Fruit fly (Drosophila melanogaster) whole organism, wandering third instar larva: ENCODE results near the gene Adgf-B.
A peak's percentile ranks its signal among the peaks of the same experiment; 100 is the strongest.

Source experiments
- Abd-B ChIP-seq: fragments of >200 bp; optimal IDR thresholded peaks from 2 replicates; lab custom pipeline; 2017; ENCODE audit warnings: missing biosample characterization, missing genetic modification characterization
- CG32264 ChIP-seq: fragments of 200-800 bp; sonication (Bioruptor generic); optimal IDR thresholded peaks from 2 replicates; lab custom pipeline; 2016; ENCODE audit warnings: missing biosample characterization, missing genetic modification characterization
- CG9705 ChIP-seq: fragments of 200-800 bp; sonication (Bioruptor generic); optimal IDR thresholded peaks from 2 replicates; lab custom pipeline; 2018; ENCODE audit warnings: missing biosample characterization, mild to moderate bottlenecking, missing genetic modification characterization
- CrebA ChIP-seq: fragments of 200-800 bp; sonication (Bioruptor generic); optimal IDR thresholded peaks from 2 replicates; lab custom pipeline; 2016; ENCODE audit warnings: missing biosample characterization, mild to moderate bottlenecking, missing genetic modification characterization, borderline replicate concordance
- Dfd ChIP-seq: fragments of >200 bp; optimal IDR thresholded peaks from 2 replicates; lab custom pipeline; 2017; ENCODE audit warnings: missing biosample characterization, missing genetic modification characterization
- Dif ChIP-seq: fragments of 200-275, 200-300 bp; sonication (Bioruptor generic); optimal IDR thresholded peaks from 2 replicates; lab custom pipeline; 2018; ENCODE audit warnings: missing biosample characterization, missing genetic modification characterization; ENCODE audit not compliant: partially characterized antibody
- GATAd ChIP-seq: sonication (Bioruptor generic); optimal IDR thresholded peaks from 2 replicates; lab custom pipeline; 2016; ENCODE audit warnings: missing biosample characterization, missing genetic modification characterization
- Hnf4 ChIP-seq: fragments of 200-800 bp; sonication (Bioruptor generic); optimal IDR thresholded peaks from 2 replicates; lab custom pipeline; 2016; ENCODE audit warnings: missing biosample characterization, mild to moderate bottlenecking, missing genetic modification characterization
- Hr78 ChIP-seq: fragments of >200 bp; optimal IDR thresholded peaks from 2 replicates; lab custom pipeline; 2017; ENCODE audit warnings: missing biosample characterization, missing genetic modification characterization
- Hr83 ChIP-seq: fragments of 200-300 bp; sonication (Bioruptor generic); optimal IDR thresholded peaks from 2 replicates; lab custom pipeline; 2016; ENCODE audit warnings: missing biosample characterization, mild to moderate bottlenecking, missing genetic modification characterization, moderate library complexity; ENCODE audit not compliant: poor library complexity, severe bottlenecking
- Jra ChIP-seq: sonication (Bioruptor generic); optimal IDR thresholded peaks from 2 replicates; lab custom pipeline; 2016; ENCODE audit warnings: missing biosample characterization, missing genetic modification characterization
- Mio ChIP-seq: sonication (Bioruptor generic); optimal IDR thresholded peaks from 2 replicates; lab custom pipeline; 2016; ENCODE audit warnings: missing biosample characterization, missing genetic modification characterization
- Myc ChIP-seq: fragments of >200 bp; optimal IDR thresholded peaks from 2 replicates; lab custom pipeline; 2017
- N ChIP-seq: fragments of >200 bp; optimal IDR thresholded peaks from 2 replicates; lab custom pipeline; 2018; ENCODE audit warnings: missing biosample characterization, missing external identifiers, missing genetic modification characterization
- OdsH ChIP-seq: fragments of 200-800 bp; sonication (Bioruptor generic); optimal IDR thresholded peaks from 2 replicates; lab custom pipeline; 2016; ENCODE audit warnings: missing biosample characterization, mild to moderate bottlenecking, missing genetic modification characterization
- Rel ChIP-seq, 2 experiments: fragments of 200-800 bp; sonication (Bioruptor generic) in 1 of 2; optimal IDR thresholded peaks; 2 replicates in 1 of 2; 3 replicates in 1 of 2; lab custom pipeline; 2016 to 2019; ENCODE audit warnings: mild to moderate bottlenecking in 2 of 2, missing biosample characterization in 2 of 2, missing genetic modification characterization in 2 of 2, moderate library complexity in 1 of 2
- Sp1 ChIP-seq: fragments of 200-800 bp; sonication (Bioruptor generic); optimal IDR thresholded peaks from 3 replicates; lab custom pipeline; 2019; ENCODE audit warnings: missing biosample characterization, mild to moderate bottlenecking, missing genetic modification characterization, moderate library complexity
- Vsx2 ChIP-seq: fragments of 200-300, 225-300 bp; sonication (Bioruptor generic); optimal IDR thresholded peaks from 2 replicates; lab custom pipeline; 2018; ENCODE audit warnings: missing biosample characterization, missing genetic modification characterization; ENCODE audit not compliant: partially characterized antibody
- br ChIP-seq: fragments of 200-800 bp; sonication (Bioruptor generic); optimal IDR thresholded peaks from 2 replicates; lab custom pipeline; 2016; ENCODE audit warnings: missing biosample characterization, missing genetic modification characterization
- brk ChIP-seq: fragments of 200-800 bp; sonication (Bioruptor generic); optimal IDR thresholded peaks from 2 replicates; lab custom pipeline; 2016; ENCODE audit warnings: missing biosample characterization, mild to moderate bottlenecking, missing genetic modification characterization
- dl ChIP-seq, 2 experiments: fragments of 175-275, 200-275 bp in 1 of 2; fragments of 200-275 bp in 1 of 2; sonication (Bioruptor generic); optimal IDR thresholded peaks; lab custom pipeline; 2018; ENCODE audit warnings: mild to moderate bottlenecking in 2 of 2, missing biosample characterization in 2 of 2, missing genetic modification characterization in 2 of 2, moderate library complexity in 2 of 2; ENCODE audit not compliant: partially characterized antibody in 2 of 2, insufficient read depth in 1 of 2
- dsf ChIP-seq: sonication (Bioruptor generic); optimal IDR thresholded peaks from 2 replicates; lab custom pipeline; 2016; ENCODE audit warnings: missing biosample characterization, missing genetic modification characterization, borderline replicate concordance
- ey ChIP-seq: fragments of 200-800 bp; sonication (Bioruptor generic); optimal IDR thresholded peaks from 2 replicates; lab custom pipeline; 2016; ENCODE audit warnings: missing biosample characterization, missing genetic modification characterization
- foxo ChIP-seq, 2 experiments: fragments of 200-800 bp; sonication (Bioruptor generic); optimal IDR thresholded peaks; 2 replicates in 1 of 2; 3 replicates in 1 of 2; lab custom pipeline; 2016 to 2017; ENCODE audit warnings: missing biosample characterization in 2 of 2, missing genetic modification characterization in 2 of 2
- fru ChIP-seq: fragments of 200-800 bp; sonication (Bioruptor generic); optimal IDR thresholded peaks from 3 replicates; lab custom pipeline; 2016; ENCODE audit warnings: missing biosample characterization, mild to moderate bottlenecking, missing genetic modification characterization
- h ChIP-seq: fragments of 200-800 bp; sonication (Bioruptor generic); optimal IDR thresholded peaks from 3 replicates; lab custom pipeline; 2016; ENCODE audit warnings: missing biosample characterization, mild to moderate bottlenecking, missing genetic modification characterization
- jim ChIP-seq: fragments of 175-275, 200-325 bp; sonication (Bioruptor generic); optimal IDR thresholded peaks from 2 replicates; lab custom pipeline; 2016; ENCODE audit warnings: missing biosample characterization, mild to moderate bottlenecking, missing genetic modification characterization
- lola ChIP-seq: fragments of >200 bp; optimal IDR thresholded peaks from 2 replicates; lab custom pipeline; 2017; ENCODE audit warnings: missing biosample characterization, missing genetic modification characterization
- pan ChIP-seq: fragments of >200 bp; optimal IDR thresholded peaks from 2 replicates; lab custom pipeline; 2017
- psq ChIP-seq: fragments of 200-800 bp; sonication (Bioruptor generic); optimal IDR thresholded peaks from 3 replicates; lab custom pipeline; 2017; ENCODE audit warnings: missing biosample characterization, mild to moderate bottlenecking, missing genetic modification characterization, moderate library complexity
- rgr ChIP-seq: fragments of 200-800 bp; sonication (Bioruptor generic); optimal IDR thresholded peaks from 3 replicates; lab custom pipeline; 2016; ENCODE audit warnings: missing biosample characterization, mild to moderate bottlenecking, missing genetic modification characterization
- sage ChIP-seq: fragments of 200-800 bp; sonication (Bioruptor generic); optimal IDR thresholded peaks from 2 replicates; lab custom pipeline; 2016; ENCODE audit warnings: missing biosample characterization, mild to moderate bottlenecking, missing genetic modification characterization
- sv ChIP-seq: fragments of 200-800 bp; sonication (Bioruptor generic); optimal IDR thresholded peaks from 3 replicates; lab custom pipeline; 2016; ENCODE audit warnings: missing biosample characterization, missing genetic modification characterization
- tai ChIP-seq: sonication (Bioruptor generic); optimal IDR thresholded peaks from 2 replicates; lab custom pipeline; 2016; ENCODE audit warnings: missing biosample characterization, missing genetic modification characterization
- usp ChIP-seq: fragments of >200 bp; optimal IDR thresholded peaks from 2 replicates; lab custom pipeline; 2017; ENCODE audit warnings: missing biosample characterization, missing genetic modification characterization
- woc ChIP-seq: sonication (Bioruptor generic); optimal IDR thresholded peaks from 2 replicates; lab custom pipeline; 2016; ENCODE audit warnings: missing biosample characterization, mild to moderate bottlenecking, missing genetic modification characterization

Adgf-B gene

dm6 chr3L:17763987-17764386 lies 13.6 kb upstream of the Adgf-B start, which contains the start of the genes Adgf-A and Adgf-A2:
Adgf-A (minus strand) TSS chr3L:17764158.
Adgf-A2 (minus strand) TSS chr3L:17764158.
- TF ChIP-seq Mio (GFP tag; lab: Kevin White, UChicago) (no peak), woc (GFP tag; lab: Kevin White, UChicago) (no peak), Dif (no peak), br (no peak), Jra (GFP tag; lab: Kevin White, UChicago) (no peak), jim (no peak), sv (GFP tag; lab: Kevin White, UChicago) (no peak), CG9705 (no peak), Dfd (GFP tag; lab: Kevin White, UChicago) (no peak), sage (GFP tag; lab: Kevin White, UChicago) (no peak)

- TF ChIP-seq dl (GFP tag; optimal IDR thresholded peaks at IDR 0.05; lab: Kevin White, UChicago; ENCODE audit: insufficient read depth in 1 of 2, partially characterized antibody in 2 of 2): no peak
- no peak for TF ChIP-seq brk
- TF ChIP-seq N (GFP tag; lab: Kevin White, UChicago): no peak
- TF ChIP-seq h (GFP tag; lab: Kevin White, UChicago): no peak
- TF ChIP-seq Myc (lab: Kevin White, UChicago): no peak
- TF ChIP-seq br: no peak
- no peak for TF ChIP-seq GATAd (GFP tag; lab: Kevin White, UChicago)
- no peak for TF ChIP-seq sv (GFP tag; lab: Kevin White, UChicago)
- TF ChIP-seq Dif: no peak
- TF ChIP-seq psq: no peak
- TF ChIP-seq sage (GFP tag; lab: Kevin White, UChicago): no peak
Observed at dm6 chr3L:17759072-17759747, 8.8 kb upstream of the Adgf-B start, which contains the start of gene CG32181. CG32181 (plus strand) TSS chr3L:17759697.

dm6 chr3L:17758084-17758211 lies 7.6 kb upstream of the Adgf-B start, which contains the start of gene CG32182:
CG32182 (plus strand) TSS chr3L:17758112.
- TF ChIP-seq Hr83 (GFP tag; lab: Kevin White, UChicago) (no peak), GATAd (GFP tag; lab: Kevin White, UChicago) (no peak), h (GFP tag; lab: Kevin White, UChicago) (no peak), sv (GFP tag; lab: Kevin White, UChicago) (no peak), Dfd (GFP tag; lab: Kevin White, UChicago) (no peak), OdsH (GFP tag; lab: Kevin White, UChicago) (no peak), usp (GFP tag; lab: Kevin White, UChicago) (no peak), N (GFP tag; lab: Kevin White, UChicago) (no peak), Myc (lab: Kevin White, UChicago) (no peak), fru (GFP tag; lab: Kevin White, UChicago) (no peak), rgr (GFP tag; lab: Kevin White, UChicago) (no peak), Dif (no peak), psq (no peak), brk (no peak), Vsx2 (GFP tag; lab: Kevin White, UChicago) (no peak), dl (GFP tag; optimal IDR thresholded peaks at IDR 0.05; lab: Kevin White, UChicago; ENCODE audit: insufficient read depth in 1 of 2, partially characterized antibody in 2 of 2) (no peak), woc (GFP tag; lab: Kevin White, UChicago) (no peak), br (no peak), Jra (GFP tag; lab: Kevin White, UChicago) (no peak)

- no peak for TF ChIP-seq Dfd (GFP tag; lab: Kevin White, UChicago)
- TF ChIP-seq CrebA (GFP tag; lab: Kevin White, UChicago): no peak
- TF ChIP-seq OdsH (GFP tag; lab: Kevin White, UChicago): peak; percentile 71
- no peak for TF ChIP-seq Vsx2 (GFP tag; lab: Kevin White, UChicago)
- no peak for TF ChIP-seq Hr78 (GFP tag; lab: Kevin White, UChicago)
- TF ChIP-seq sv (GFP tag; lab: Kevin White, UChicago): peak; percentile 34
- TF ChIP-seq usp (GFP tag; lab: Kevin White, UChicago): no peak
- TF ChIP-seq CG9705: peak; percentile 27
- TF ChIP-seq CG32264 (GFP tag; lab: Kevin White, UChicago): peak; percentile 3
- no peak for TF ChIP-seq pan
- TF ChIP-seq GATAd (GFP tag; lab: Kevin White, UChicago): no peak
- TF ChIP-seq Abd-B (GFP tag; lab: Kevin White, UChicago): no peak
- peak; percentile 50 for TF ChIP-seq psq
- TF ChIP-seq h (GFP tag; lab: Kevin White, UChicago): peak; percentile 73
- peak; percentile 67 for TF ChIP-seq Sp1 (GFP tag; lab: Kevin White, UChicago)
- TF ChIP-seq Dif: peak; percentile 43
- no peak for TF ChIP-seq lola (GFP tag; lab: Kevin White, UChicago)
- no peak for TF ChIP-seq Rel (GFP tag; optimal IDR thresholded peaks at IDR 0.05; lab: Kevin White, UChicago)
- no peak for TF ChIP-seq Rel (tag; optimal IDR thresholded peaks at IDR 0.05; lab: Kevin White, UChicago)
- TF ChIP-seq Mio (GFP tag; lab: Kevin White, UChicago): no peak
- peak; percentile 77 for TF ChIP-seq fru (GFP tag; lab: Kevin White, UChicago)
- TF ChIP-seq brk: no peak
- no peak for TF ChIP-seq Hr83 (GFP tag; lab: Kevin White, UChicago)
- TF ChIP-seq br: peak; percentile 56
- no peak for TF ChIP-seq dsf
- peak in 1 of 2 experiments; percentile 76 for TF ChIP-seq foxo (GFP tag; optimal IDR thresholded peaks at IDR 0.05; lab: Kevin White, UChicago)
- peak; percentile 65 for TF ChIP-seq woc (GFP tag; lab: Kevin White, UChicago)
- TF ChIP-seq Hnf4 (GFP tag; lab: Kevin White, UChicago): peak; percentile 16
- peak; percentile 55 for TF ChIP-seq rgr (GFP tag; lab: Kevin White, UChicago)
- TF ChIP-seq ey (GFP tag; lab: Kevin White, UChicago): peak; percentile 45
- TF ChIP-seq Jra (GFP tag; lab: Kevin White, UChicago): no peak
- TF ChIP-seq tai (GFP tag; lab: Kevin White, UChicago): no peak
Observed at dm6 chr3L:17757156-17758083, 7.0 kb upstream of the Adgf-B start.
